Fruit fly (Drosophila melanogaster) whole organism, embryonic: ENCODE results near the gene Rad60.

Experiments
- Adf1 ChIP-seq: fragments of 200-800 bp; sonication (Bioruptor generic); IDR thresholded peaks from 2 replicates; pipeline ENCODE4 v1.3.6; 2022; ENCODE audit warnings: missing biosample characterization, missing genetic modification characterization
- Atf-2 ChIP-seq: fragments of 200-800 bp; sonication (Bioruptor generic); optimal IDR thresholded peaks from 2 replicates; lab custom pipeline; 2016; ENCODE audit warnings: missing biosample characterization, missing genetic modification characterization
- Atf3 ChIP-seq: fragments of 200-800 bp; sonication (Bioruptor generic); optimal IDR thresholded peaks from 3 replicates; lab custom pipeline; 2016; ENCODE audit warnings: missing biosample characterization, missing genetic modification characterization
- CG10366 ChIP-seq: fragments of 200-800 bp; sonication (Bioruptor generic); IDR thresholded peaks from 2 replicates; pipeline ENCODE4 v1.3.6; 2022; ENCODE audit warnings: missing biosample characterization, missing genetic modification characterization
- CG10431 ChIP-seq: fragments of 200-800 bp; sonication (Bioruptor generic); optimal IDR thresholded peaks from 3 replicates; lab custom pipeline; 2018; ENCODE audit warnings: missing biosample characterization, mild to moderate bottlenecking, missing genetic modification characterization
- CG11723 ChIP-seq: fragments of 200-800 bp; sonication (Bioruptor generic); optimal IDR thresholded peaks from 2 replicates; lab custom pipeline; 2017; ENCODE audit warnings: missing biosample characterization, mild to moderate bottlenecking, missing genetic modification characterization
- CG12219 ChIP-seq: fragments of 200-800 bp; sonication (Bioruptor generic); optimal IDR thresholded peaks from 3 replicates; lab custom pipeline; 2018; ENCODE audit warnings: missing biosample characterization, mild to moderate bottlenecking, missing genetic modification characterization
- CG14860 ChIP-seq: fragments of 200-800 bp; sonication (Bioruptor generic); IDR thresholded peaks from 3 replicates; pipeline ENCODE4 v1.3.6; 2022; ENCODE audit warnings: missing biosample characterization, missing genetic modification characterization; ENCODE audit not compliant: partially characterized antibody
- CG15011 ChIP-seq: fragments of 200-800 bp; sonication (Bioruptor generic); optimal IDR thresholded peaks from 3 replicates; lab custom pipeline; 2018; ENCODE audit warnings: missing biosample characterization, mild to moderate bottlenecking, missing genetic modification characterization
- CG16815 ChIP-seq: fragments of 200-800 bp; sonication (Bioruptor generic); optimal IDR thresholded peaks from 3 replicates; lab custom pipeline; 2017; ENCODE audit warnings: missing biosample characterization, mild to moderate bottlenecking, missing genetic modification characterization
- CG17802 ChIP-seq: fragments of 200-800 bp; sonication (Bioruptor generic); optimal IDR thresholded peaks from 2 replicates; lab custom pipeline; 2018; ENCODE audit warnings: missing biosample characterization, mild to moderate bottlenecking, missing genetic modification characterization, moderate library complexity
- CG17829 ChIP-seq: fragments of 200-800 bp; optimal IDR thresholded peaks from 2 replicates; lab custom pipeline; 2019; ENCODE audit warnings: missing biosample characterization, mild to moderate bottlenecking, missing genetic modification characterization, moderate library complexity
- CG2889 ChIP-seq: fragments of 200-800 bp; sonication (Bioruptor generic); IDR thresholded peaks from 3 replicates; pipeline ENCODE4 v1.3.6; 2022; ENCODE audit warnings: missing biosample characterization, missing genetic modification characterization
- CG3407 ChIP-seq: fragments of 200-800 bp; sonication (Bioruptor generic); optimal IDR thresholded peaks from 2 replicates; lab custom pipeline; 2018; ENCODE audit warnings: missing biosample characterization, mild to moderate bottlenecking, missing genetic modification characterization
- CG34376 ChIP-seq: fragments of 200-800 bp; sonication (Bioruptor generic); optimal IDR thresholded peaks from 2 replicates; lab custom pipeline; 2018; ENCODE audit warnings: missing biosample characterization, mild to moderate bottlenecking, missing genetic modification characterization
- CG4820 ChIP-seq: fragments of 200-800 bp; sonication (Bioruptor generic); optimal IDR thresholded peaks from 3 replicates; lab custom pipeline; 2016; ENCODE audit warnings: missing biosample characterization, missing genetic modification characterization
- CG6689 ChIP-seq: fragments of 200-800 bp; sonication (Bioruptor generic); IDR thresholded peaks from 2 replicates; pipeline ENCODE4 v1.3.6; 2022; ENCODE audit warnings: missing biosample characterization, missing genetic modification characterization
- CG7745 ChIP-seq: fragments of 200-800 bp; sonication (Bioruptor generic); optimal IDR thresholded peaks from 2 replicates; lab custom pipeline; 2018; ENCODE audit warnings: missing biosample characterization, mild to moderate bottlenecking, missing genetic modification characterization, moderate library complexity
- CG7928 ChIP-seq: fragments of 200-800 bp; sonication (Bioruptor generic); optimal IDR thresholded peaks from 2 replicates; lab custom pipeline; 2017; ENCODE audit warnings: missing biosample characterization, mild to moderate bottlenecking, missing genetic modification characterization
- CG7987 ChIP-seq: fragments of 200-800 bp; sonication (Bioruptor generic); optimal IDR thresholded peaks from 2 replicates; lab custom pipeline; 2018; ENCODE audit warnings: missing biosample characterization, mild to moderate bottlenecking, missing genetic modification characterization, moderate library complexity
- CG8089 ChIP-seq: fragments of 200-800 bp; sonication (Bioruptor generic); optimal IDR thresholded peaks from 3 replicates; lab custom pipeline; 2016; ENCODE audit warnings: missing biosample characterization, missing genetic modification characterization
- CG8478 ChIP-seq: fragments of >200 bp; optimal IDR thresholded peaks from 2 replicates; lab custom pipeline; 2018
- CG9932 ChIP-seq: fragments of 200-800 bp; sonication (Bioruptor generic); IDR thresholded peaks from 2 replicates; pipeline ENCODE4 v1.3.6; 2022; ENCODE audit warnings: missing biosample characterization, missing genetic modification characterization
- Dek ChIP-seq: fragments of 200-800 bp; sonication (Bioruptor generic); optimal IDR thresholded peaks from 3 replicates; lab custom pipeline; 2019; ENCODE audit warnings: missing biosample characterization, mild to moderate bottlenecking, missing genetic modification characterization, moderate library complexity
- E2f2 ChIP-seq: fragments of 200-800 bp; sonication (Bioruptor generic); IDR thresholded peaks from 2 replicates; pipeline ENCODE4 v1.3.6; 2022; ENCODE audit warnings: missing biosample characterization, missing genetic modification characterization
- HHEX ChIP-seq: fragments of 200-800 bp; sonication (Bioruptor generic); optimal IDR thresholded peaks from 3 replicates; lab custom pipeline; 2017; ENCODE audit warnings: missing biosample characterization, mild to moderate bottlenecking, missing genetic modification characterization, missing genetic modification reagents
- HLH54F ChIP-seq: fragments of 200-800 bp; sonication (Bioruptor generic); optimal IDR thresholded peaks from 3 replicates; lab custom pipeline; 2016; ENCODE audit warnings: missing biosample characterization, missing genetic modification characterization
- Spps ChIP-seq: fragments of 200-800 bp; sonication (Bioruptor generic); optimal IDR thresholded peaks from 2 replicates; lab custom pipeline; 2018; ENCODE audit warnings: missing biosample characterization, mild to moderate bottlenecking, missing genetic modification characterization
- Tbp ChIP-seq: fragments of >200 bp; optimal IDR thresholded peaks from 2 replicates; lab custom pipeline; 2018; ENCODE audit warnings: missing biosample characterization, missing genetic modification characterization
- Trl ChIP-seq, 3 experiments: fragments of >200 bp in 2 of 3; fragments of 200-800 bp in 1 of 3; sonication (Bioruptor generic) in 1 of 3; optimal IDR thresholded peaks; 2 replicates in 1 of 3; 3 replicates in 2 of 3; lab custom pipeline; 2016 to 2017; ENCODE audit warnings: missing biosample characterization in 1 of 3, missing genetic modification characterization in 1 of 3
- Vsx1 ChIP-seq: fragments of 200-800 bp; sonication (Bioruptor generic); optimal IDR thresholded peaks from 2 replicates; lab custom pipeline; 2017; ENCODE audit warnings: missing biosample characterization, mild to moderate bottlenecking, missing genetic modification characterization, missing genetic modification reagents
- ac ChIP-seq: fragments of 200-800 bp; sonication (Bioruptor generic); optimal IDR thresholded peaks from 3 replicates; lab custom pipeline; 2017; ENCODE audit warnings: missing biosample characterization, mild to moderate bottlenecking, missing genetic modification characterization
- crc ChIP-seq: fragments of 200-800 bp; sonication (Bioruptor generic); optimal IDR thresholded peaks from 2 replicates; lab custom pipeline; 2016; ENCODE audit warnings: missing biosample characterization, missing genetic modification characterization
- cwo ChIP-seq: fragments of 200-800 bp; sonication (Bioruptor generic); optimal IDR thresholded peaks from 3 replicates; lab custom pipeline; 2017; ENCODE audit warnings: missing biosample characterization, missing genetic modification characterization, mild to moderate bottlenecking, moderate library complexity, missing genetic modification reagents
- danr ChIP-seq: fragments of 200-800 bp; sonication (Bioruptor generic); IDR thresholded peaks from 2 replicates; pipeline ENCODE4 v1.3.6; 2022; ENCODE audit warnings: missing biosample characterization, missing genetic modification characterization
- esg ChIP-seq: fragments of 200-800 bp; sonication (Bioruptor generic); conservative IDR thresholded peaks from 2 replicates; pipeline ENCODE4 v1.3.6; 2022; ENCODE audit warnings: missing biosample characterization, missing genetic modification characterization
- hkb ChIP-seq, 2 experiments: fragments of 200-800 bp in 1 of 2; fragments of >200 bp in 1 of 2; sonication (Bioruptor generic) in 1 of 2; IDR thresholded peaks in 1 of 2; optimal IDR thresholded peaks in 1 of 2; 2 replicates each; pipeline versions ENCODE4 v1.3.6 to Lab custom; 2017 to 2022; ENCODE audit warnings: missing biosample characterization in 1 of 2, missing genetic modification characterization in 1 of 2
- jigr1 ChIP-seq: fragments of 200-800 bp; sonication (Bioruptor generic); IDR thresholded peaks from 3 replicates; pipeline ENCODE4 v1.3.6; 2022; ENCODE audit warnings: missing biosample characterization, missing genetic modification characterization
- jing ChIP-seq: fragments of 200-800 bp; sonication (Bioruptor generic); optimal IDR thresholded peaks from 2 replicates; lab custom pipeline; 2018; ENCODE audit warnings: missing biosample characterization, mild to moderate bottlenecking, missing genetic modification characterization
- pho ChIP-seq: fragments of 200-800 bp; sonication (Bioruptor generic); optimal IDR thresholded peaks from 2 replicates; lab custom pipeline; 2016; ENCODE audit warnings: missing biosample characterization, missing genetic modification characterization
- ranshi ChIP-seq: fragments of 200-800 bp; sonication (Bioruptor generic); IDR thresholded peaks from 2 replicates; pipeline ENCODE4 v1.3.6; 2022; ENCODE audit warnings: missing biosample characterization, missing genetic modification characterization
- rib ChIP-seq: fragments of 200-800 bp; sonication (Bioruptor generic); IDR thresholded peaks from 2 replicates; pipeline ENCODE4 v1.3.6; 2022; ENCODE audit warnings: missing biosample characterization, missing genetic modification characterization
- scrt ChIP-seq: fragments of 200-800 bp; sonication (Bioruptor generic); optimal IDR thresholded peaks from 2 replicates; lab custom pipeline; 2018; ENCODE audit warnings: missing biosample characterization, mild to moderate bottlenecking, missing genetic modification characterization, moderate library complexity
- sim ChIP-seq: fragments of 200-800 bp; sonication (Bioruptor generic); IDR thresholded peaks from 2 replicates; pipeline ENCODE4 v1.3.6; 2022; ENCODE audit warnings: missing biosample characterization, missing genetic modification characterization
- slou ChIP-seq: fragments of 200-800 bp; sonication (Bioruptor generic); optimal IDR thresholded peaks from 3 replicates; lab custom pipeline; 2016; ENCODE audit warnings: missing biosample characterization, missing genetic modification characterization
- tin ChIP-seq: fragments of 200-800 bp; sonication (Bioruptor generic); optimal IDR thresholded peaks from 3 replicates; lab custom pipeline; 2016; ENCODE audit warnings: missing biosample characterization, missing genetic modification characterization
- tll ChIP-seq, 2 experiments: fragments of 200-800 bp in 1 of 2; fragments of >200 bp in 1 of 2; sonication (Bioruptor generic) in 1 of 2; optimal IDR thresholded peaks; 2 replicates each; lab custom pipeline; 2017 to 2019; ENCODE audit warnings: missing biosample characterization in 2 of 2, missing genetic modification characterization in 2 of 2, mild to moderate bottlenecking in 1 of 2, moderate library complexity in 1 of 2
- tna ChIP-seq: fragments of 200-800 bp; sonication (Bioruptor generic); IDR thresholded peaks from 2 replicates; pipeline ENCODE4 v1.3.6; 2022; ENCODE audit warnings: missing biosample characterization, missing genetic modification characterization; ENCODE audit not compliant: partially characterized antibody
- wdn ChIP-seq: fragments of 200-800 bp; sonication (Bioruptor generic); IDR thresholded peaks from 2 replicates; pipeline ENCODE4 v1.3.6; 2022; ENCODE audit warnings: missing biosample characterization, missing genetic modification characterization
- zen ChIP-seq: fragments of 200-800 bp; sonication (Bioruptor generic); optimal IDR thresholded peaks from 3 replicates; lab custom pipeline; 2018; ENCODE audit warnings: missing biosample characterization, mild to moderate bottlenecking, missing genetic modification characterization, moderate library complexity

Gene Rad60

dm6 chr3R:23211745-23212254 is 39.5 kb downstream of the Rad60 start (continued):
- TF ChIP-seq CG4820 (GFP tag; lab: Kevin White, UChicago), result peak; percentile 27
- no peak for TF ChIP-seq ac
- TF ChIP-seq CG10431 (GFP tag; lab: Kevin White, UChicago), result no peak
- TF ChIP-seq CG34376 (GFP tag; lab: Kevin White, UChicago), result peak; percentile 5
- peak; percentile 44 for TF ChIP-seq CG17829 (tag; lab: Kevin White, UChicago)
- TF ChIP-seq CG16815 (GFP tag; lab: Kevin White, UChicago), result peak; percentile 19
- TF ChIP-seq scrt (GFP tag; lab: Kevin White, UChicago), result peak; percentile 65
- no peak for TF ChIP-seq tll (GFP tag; optimal IDR thresholded peaks at IDR 0.05; lab: Kevin White, UChicago)
- 0 out of 2 replicates have a peak, but pooled peaks have one; percentile 16 for TF ChIP-seq wdn (GFP tag; lab: Robert Waterston, UW)
- TF ChIP-seq HHEX (GFP tag; lab: Kevin White, UChicago), result peak; percentile 54
- TF ChIP-seq sim (GFP tag; lab: Robert Waterston, UW), result no peak
- 0 out of 2 replicates have a peak, but pooled peaks have one; percentile 19 for TF ChIP-seq ranshi (GFP tag; lab: Robert Waterston, UW)
- peak; percentile 6 for TF ChIP-seq Vsx1 (GFP tag; lab: Kevin White, UChicago)
- peak; percentile 4 for TF ChIP-seq pho (GFP tag; lab: Kevin White, UChicago)
- peak; percentile 47 for TF ChIP-seq Dek (tag; lab: Kevin White, UChicago)
- peak; percentile 40 for TF ChIP-seq tin (GFP tag; lab: Kevin White, UChicago)
- TF ChIP-seq esg (GFP tag; lab: Robert Waterston, UW), result no peak
- peak; percentile 65 for TF ChIP-seq cwo (GFP tag; lab: Kevin White, UChicago)
- no peak for TF ChIP-seq rib (GFP tag; lab: Robert Waterston, UW)
- peak; percentile 5 for TF ChIP-seq Atf-2 (GFP tag; lab: Kevin White, UChicago)
- no peak for TF ChIP-seq CG14860 (GFP tag; lab: Robert Waterston, UW)
- no peak for TF ChIP-seq CG7928 (GFP tag; lab: Kevin White, UChicago)
- peak; percentile 10 for TF ChIP-seq CG7987 (GFP tag; lab: Kevin White, UChicago)
- TF ChIP-seq CG8089 (GFP tag; lab: Kevin White, UChicago), result no peak
- no peak for TF ChIP-seq Atf3
- TF ChIP-seq Tbp (GFP tag; lab: Kevin White, UChicago), result no peak
- TF ChIP-seq CG7745, result no peak
- no peak for TF ChIP-seq jigr1 (GFP tag; lab: Robert Waterston, UW)
- peak; percentile 27 for TF ChIP-seq CG11723 (GFP tag; lab: Kevin White, UChicago)
- TF ChIP-seq zen (tag; lab: Kevin White, UChicago), result peak; percentile 22
- TF ChIP-seq CG17802 (tag; lab: Kevin White, UChicago), result no peak
- no peak for TF ChIP-seq CG12219 (GFP tag; lab: Kevin White, UChicago)
- peak; percentile 41; the same call in 1 of the 2 replicates for TF ChIP-seq E2f2 (GFP tag; lab: Robert Waterston, UW)
- TF ChIP-seq CG10366 (GFP tag; lab: Robert Waterston, UW), result peak; percentile 15; the same call in 1 of the 2 replicates
- no peak for TF ChIP-seq CG6689
- no peak for TF ChIP-seq hkb (optimal IDR thresholded peaks at IDR 0.05; lab: Kevin White, UChicago)
- TF ChIP-seq hkb (GFP tag; IDR thresholded peaks at IDR 0.05; lab: Robert Waterston, UW), result peak; percentile 37; the same call in 1 of the 2 replicates
- peak; percentile 59 for TF ChIP-seq CG9932 (GFP tag; lab: Robert Waterston, UW)
- peak; percentile 7 for TF ChIP-seq HLH54F (GFP tag; lab: Kevin White, UChicago)
- TF ChIP-seq slou (GFP tag; lab: Kevin White, UChicago), result no peak
- no peak for TF ChIP-seq CG2889 (GFP tag; lab: Robert Waterston, UW)
- TF ChIP-seq Spps (tag; lab: Kevin White, UChicago), result peak; percentile 18
- TF ChIP-seq danr (GFP tag; lab: Robert Waterston, UW), result no peak
- TF ChIP-seq Adf1 (GFP tag; lab: Robert Waterston, UW), result peak; percentile 87
- peak; percentile 5 for TF ChIP-seq CG3407 (GFP tag; lab: Kevin White, UChicago)
- TF ChIP-seq jing (GFP tag; lab: Kevin White, UChicago), result no peak
- TF ChIP-seq Trl (optimal IDR thresholded peaks at IDR 0.05; lab: Kevin White, UChicago), result no peak
- TF ChIP-seq Trl (GFP tag; optimal IDR thresholded peaks at IDR 0.05; lab: Kevin White, UChicago), result peak; percentile 15
- no peak for TF ChIP-seq tna (GFP tag; lab: Robert Waterston, UW)
- TF ChIP-seq CG8478, result no peak
- peak; percentile 48 for TF ChIP-seq CG15011
- peak; percentile 15 for TF ChIP-seq crc (GFP tag; lab: Kevin White, UChicago)
